Fruit fly (Drosophila melanogaster): ENCODE data around the gene wa-cup.

wa-cup gene

dm6 chr3R:7420465-7420864 is at the start of gene wa-cup:
Gene wa-cup, plus strand, starts transcription at chr3R:7420765.
- TF ChIP-seq CG7101 (tag; optimal IDR thresholded peaks at IDR 0.05): no peak
- no peak for TF ChIP-seq CG12768 (GFP tag; optimal IDR thresholded peaks at IDR 0.05)
- TF ChIP-seq CG14711 (tag; optimal IDR thresholded peaks at IDR 0.05): no peak

- TF ChIP-seq toe (GFP tag; optimal IDR thresholded peaks at IDR 0.05) (no peak), CG12768 (GFP tag; optimal IDR thresholded peaks at IDR 0.05) (no peak), CG1620 (GFP tag; optimal IDR thresholded peaks at IDR 0.05) (no peak), CG7045 (GFP tag; optimal IDR thresholded peaks at IDR 0.05) (no peak), cnc (optimal IDR thresholded peaks at IDR 0.05) (no peak), Crg-1 (GFP tag; optimal IDR thresholded peaks at IDR 0.05) (no peak), CG14711 (tag; optimal IDR thresholded peaks at IDR 0.05) (no peak), bab1 (GFP tag; optimal IDR thresholded peaks at IDR 0.05) (no peak), CG11617 (GFP tag; optimal IDR thresholded peaks at IDR 0.05) (no peak), kay (GFP tag; ENCODE audit: borderline replicate concordance) (no peak), CG7101 (tag; optimal IDR thresholded peaks at IDR 0.05) (no peak), pad (GFP tag; optimal IDR thresholded peaks at IDR 0.05) (no peak), CG33017 (tag; optimal IDR thresholded peaks at IDR 0.05) (no peak), CG5204 (GFP tag; optimal IDR thresholded peaks at IDR 0.05) (no peak), Clk (GFP tag; optimal IDR thresholded peaks at IDR 0.05) (no peak), tj (GFP tag; optimal IDR thresholded peaks at IDR 0.05) (no peak), Hr96 (GFP tag; optimal IDR thresholded peaks at IDR 0.05) (no peak), ovo (GFP tag; optimal IDR thresholded peaks at IDR 0.05) (no peak), cic (GFP tag; optimal IDR thresholded peaks at IDR 0.05) (no peak)
These were observed 29.5 kb upstream of the wa-cup start, which contains the start of gene CG42650 for dm6 chr3R:7391113-7391512. Gene CG42650, plus strand, starts transcription at chr3R:7391413.

- no peak for TF ChIP-seq CG7045 (GFP tag; optimal IDR thresholded peaks at IDR 0.05)
- peak; percentile 77 for TF ChIP-seq pad (GFP tag; optimal IDR thresholded peaks at IDR 0.05)
- TF ChIP-seq cic (GFP tag; optimal IDR thresholded peaks at IDR 0.05): no peak
- no peak for TF ChIP-seq CG11617 (GFP tag; optimal IDR thresholded peaks at IDR 0.05)
- no peak for TF ChIP-seq CG12768 (GFP tag; optimal IDR thresholded peaks at IDR 0.05)
- no peak for TF ChIP-seq Hr96 (GFP tag; optimal IDR thresholded peaks at IDR 0.05)
These were observed 26.5 kb upstream of the wa-cup start for dm6 chr3R:7394047-7394446.

- TF ChIP-seq tj (GFP tag; optimal IDR thresholded peaks at IDR 0.05): no peak
- no peak for TF ChIP-seq cnc (optimal IDR thresholded peaks at IDR 0.05)
- no peak for TF ChIP-seq Mnt (GFP tag; optimal IDR thresholded peaks at IDR 0.05)
- no peak for TF ChIP-seq CG14711 (tag; optimal IDR thresholded peaks at IDR 0.05)
- TF ChIP-seq CG1620 (GFP tag; optimal IDR thresholded peaks at IDR 0.05): no peak
- TF ChIP-seq CG7045 (GFP tag; optimal IDR thresholded peaks at IDR 0.05): no peak
- no peak for TF ChIP-seq pad (GFP tag; optimal IDR thresholded peaks at IDR 0.05)
- TF ChIP-seq bab1 (GFP tag; optimal IDR thresholded peaks at IDR 0.05): no peak
- no peak for TF ChIP-seq CG33017 (tag; optimal IDR thresholded peaks at IDR 0.05)
- no peak for TF ChIP-seq Crg-1 (GFP tag; optimal IDR thresholded peaks at IDR 0.05)
- TF ChIP-seq kay (GFP tag; ENCODE audit: borderline replicate concordance): no peak
- no peak for TF ChIP-seq CG11617 (GFP tag; optimal IDR thresholded peaks at IDR 0.05)
- no peak for TF ChIP-seq Clk (GFP tag; optimal IDR thresholded peaks at IDR 0.05)
- TF ChIP-seq toe (GFP tag; optimal IDR thresholded peaks at IDR 0.05): no peak
- TF ChIP-seq Hr96 (GFP tag; optimal IDR thresholded peaks at IDR 0.05): no peak
These were observed 14.0 kb upstream of the wa-cup start, which contains the start of gene Ir84a for dm6 chr3R:7406569-7406968. Gene Ir84a, plus strand, starts transcription at chr3R:7406869.

- TF ChIP-seq cnc (optimal IDR thresholded peaks at IDR 0.05) (no peak), toe (GFP tag; optimal IDR thresholded peaks at IDR 0.05) (no peak), Hr96 (GFP tag; optimal IDR thresholded peaks at IDR 0.05) (no peak), kay (GFP tag; ENCODE audit: borderline replicate concordance) (no peak), tj (GFP tag; optimal IDR thresholded peaks at IDR 0.05) (no peak), Crg-1 (GFP tag; optimal IDR thresholded peaks at IDR 0.05) (no peak), CG33017 (tag; optimal IDR thresholded peaks at IDR 0.05) (no peak), CG12768 (GFP tag; optimal IDR thresholded peaks at IDR 0.05) (no peak), CG7045 (GFP tag; optimal IDR thresholded peaks at IDR 0.05) (no peak), CG1620 (GFP tag; optimal IDR thresholded peaks at IDR 0.05) (no peak), CG7101 (tag; optimal IDR thresholded peaks at IDR 0.05) (no peak), CG5204 (GFP tag; optimal IDR thresholded peaks at IDR 0.05) (no peak), CG11617 (GFP tag; optimal IDR thresholded peaks at IDR 0.05) (no peak), Clk (GFP tag; optimal IDR thresholded peaks at IDR 0.05) (no peak)
These were observed 18.3 kb downstream of the wa-cup start for dm6 chr3R:7438869-7439268.

- TF ChIP-seq bab1 (GFP tag; optimal IDR thresholded peaks at IDR 0.05): no peak
- no peak for TF ChIP-seq CG14711 (tag; optimal IDR thresholded peaks at IDR 0.05)
- TF ChIP-seq kay (GFP tag; ENCODE audit: borderline replicate concordance): no peak
- no peak for TF ChIP-seq pad (GFP tag; optimal IDR thresholded peaks at IDR 0.05)
- TF ChIP-seq toe (GFP tag; optimal IDR thresholded peaks at IDR 0.05): no peak
- TF ChIP-seq CG5204 (GFP tag; optimal IDR thresholded peaks at IDR 0.05): no peak
- TF ChIP-seq cic (GFP tag; optimal IDR thresholded peaks at IDR 0.05): no peak
- TF ChIP-seq CG12768 (GFP tag; optimal IDR thresholded peaks at IDR 0.05): no peak
- no peak for TF ChIP-seq Clk (GFP tag; optimal IDR thresholded peaks at IDR 0.05)
- no peak for TF ChIP-seq CG11617 (GFP tag; optimal IDR thresholded peaks at IDR 0.05)
- no peak for TF ChIP-seq tj (GFP tag; optimal IDR thresholded peaks at IDR 0.05)
- no peak for TF ChIP-seq Hr96 (GFP tag; optimal IDR thresholded peaks at IDR 0.05)
- no peak for TF ChIP-seq CG1620 (GFP tag; optimal IDR thresholded peaks at IDR 0.05)
- no peak for TF ChIP-seq CG7101 (tag; optimal IDR thresholded peaks at IDR 0.05)
- TF ChIP-seq ovo (GFP tag; optimal IDR thresholded peaks at IDR 0.05): no peak
- no peak for TF ChIP-seq Mnt (GFP tag; optimal IDR thresholded peaks at IDR 0.05)
These were observed 18.8 kb downstream of the wa-cup start, which contains the start of gene CG14598 for dm6 chr3R:7439306-7439810. Gene CG14598, plus strand, starts transcription at chr3R:7439760.

Data from whole organism, adult.